Worm (Caenorhabditis elegans): ENCODE results near the gene nhr-117.

ce11 chrV:1620537-1620936 is 783 bp downstream of the nhr-117 start:
- no peak for TF ChIP-seq ztf-11 (tag; optimal IDR thresholded peaks at IDR 0.05)
- no peak for TF ChIP-seq pha-4 (tag; optimal IDR thresholded peaks at IDR 0.05)
- TF ChIP-seq nhr-28 (tag; optimal IDR thresholded peaks at IDR 0.05), result no peak
- no peak for TF ChIP-seq lsy-2 (tag; optimal IDR thresholded peaks at IDR 0.05)
- no peak for TF ChIP-seq unc-62 (GFP tag; optimal IDR thresholded peaks at IDR 0.05)
- no peak for TF ChIP-seq bed-3 (GFP tag; optimal IDR thresholded peaks at IDR 0.05)
- no peak for TF ChIP-seq lin-13 (tag; optimal IDR thresholded peaks at IDR 0.05)
- no peak for TF ChIP-seq nhr-76 (tag; optimal IDR thresholded peaks at IDR 0.05)
- TF ChIP-seq cnd-1 (tag; optimal IDR thresholded peaks at IDR 0.05), result no peak
